Worm (Caenorhabditis elegans): ENCODE data around the gene srab-1.

DNA sequence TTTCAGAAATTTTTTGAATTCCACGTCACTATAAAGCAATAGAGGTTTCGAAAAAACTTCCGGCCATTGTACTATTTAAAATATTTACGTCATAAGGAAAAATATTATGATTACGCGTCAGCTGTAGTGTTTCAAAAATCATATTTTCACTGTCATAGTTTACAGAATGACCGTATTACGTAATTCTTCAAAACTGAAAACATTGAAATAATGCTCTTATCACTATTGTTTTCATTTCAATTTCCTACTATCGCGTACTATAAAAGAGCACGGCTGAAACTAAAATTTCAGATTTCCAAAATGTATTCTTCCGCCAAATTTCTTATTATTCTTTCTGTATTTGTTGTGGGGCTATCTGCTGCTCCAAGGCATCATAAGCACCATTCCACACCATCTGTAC lies 42.6 kb upstream of the srab-1 start, which contains the start of gene F14F9.2:
- no peak for TF ChIP-seq snpc-4 (tag; optimal IDR thresholded peaks at IDR 0.05)
- TF ChIP-seq unc-62 (GFP tag; optimal IDR thresholded peaks at IDR 0.05): no peak
- TF ChIP-seq sptf-1 (tag; optimal IDR thresholded peaks at IDR 0.05): no peak
- no peak for TF ChIP-seq ces-1 (GFP tag; optimal IDR thresholded peaks at IDR 0.05)
- TF ChIP-seq nhr-12 (tag; optimal IDR thresholded peaks at IDR 0.05): no peak
- no peak for TF ChIP-seq lsy-2 (tag; optimal IDR thresholded peaks at IDR 0.05)
- no peak for TF ChIP-seq blmp-1 (tag; optimal IDR thresholded peaks at IDR 0.05)
- TF ChIP-seq ztf-11 (tag; optimal IDR thresholded peaks at IDR 0.05): no peak
- no peak for TF ChIP-seq nhr-28 (tag; optimal IDR thresholded peaks at IDR 0.05)
- no peak for TF ChIP-seq ceh-39 (tag; optimal IDR thresholded peaks at IDR 0.05)
